Worm (Caenorhabditis elegans) whole organism, mixed stage, embryonic: ENCODE measurements around the gene pho-4.

Source experiments
- elt-1 ChIP-seq: sonication (generic microtip); optimal IDR thresholded peaks from 2 replicates; lab custom pipeline; 2017; ENCODE audit warnings: missing genetic modification characterization, mild to moderate bottlenecking, missing compliant biosample characterization, antibody characterized with exemption, moderate library complexity, borderline replicate concordance; ENCODE audit not compliant: insufficient read depth
- lsy-2 ChIP-seq: fragments of 150-350 bp; optimal IDR thresholded peaks from 2 replicates; lab custom pipeline; 2014; ENCODE audit warnings: missing biosample characterization, missing genetic modification characterization
- nhr-28 ChIP-seq: fragments of 150-350 bp; optimal IDR thresholded peaks from 2 replicates; lab custom pipeline; 2014; ENCODE audit warnings: missing biosample characterization, missing genetic modification characterization
- unc-120 ChIP-seq: sonication (generic microtip); optimal IDR thresholded peaks from 2 replicates; lab custom pipeline; 2017; ENCODE audit warnings: missing genetic modification characterization, missing compliant biosample characterization; ENCODE audit not compliant: poor library complexity, severe bottlenecking
- ztf-11 ChIP-seq: fragments of 150-350 bp; optimal IDR thresholded peaks from 2 replicates; lab custom pipeline; 2014; ENCODE audit warnings: missing biosample characterization, missing genetic modification characterization

DNA sequence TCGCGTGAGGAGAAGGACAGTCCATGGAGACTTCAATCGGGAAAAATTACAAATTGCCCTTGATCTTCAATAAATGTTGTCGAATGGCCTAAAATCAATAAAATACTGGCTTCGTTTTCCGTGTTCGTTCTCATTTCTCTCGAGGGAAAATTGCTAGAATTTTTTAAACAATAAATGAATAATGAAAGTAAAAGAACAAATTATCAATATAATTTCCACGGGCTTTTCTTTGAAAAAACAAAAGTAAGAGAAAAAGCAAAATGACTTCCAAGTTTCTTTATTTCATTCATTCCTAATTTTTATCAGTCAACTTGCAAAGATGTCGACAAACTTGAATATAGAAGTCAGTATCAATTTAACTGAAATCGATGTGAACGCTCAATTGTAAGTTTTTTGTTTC lies 25.6 kb downstream of the pho-4 start, which contains the start of gene C34F11.1:
- TF ChIP-seq nhr-28 (tag; lab: Kevin White, UChicago) (no peak), elt-1 (tag; lab: Kevin White, UChicago) (no peak), ztf-11 (no peak), lsy-2 (tag; lab: Kevin White, UChicago) (no peak), unc-120 (tag; lab: Kevin White, UChicago) (no peak)
